Fruit fly (Drosophila melanogaster): Measurements from ENCODE around the gene exex.

exex gene

dm6 chr3L:7909695-7910463 is 38.1 kb upstream of the exex start (continued):
- TF ChIP-seq nmo (GFP tag; optimal IDR thresholded peaks at IDR 0.05) (peak; percentile 8), ttk (GFP tag; IDR thresholded peaks at IDR 0.05) (no peak), CG11560 (tag; IDR thresholded peaks at IDR 0.05) (no peak), Hr78 (GFP tag; optimal IDR thresholded peaks at IDR 0.05) (no peak), CG10209 (GFP tag; optimal IDR thresholded peaks at IDR 0.05) (peak; percentile 12), CG11504 (tag; optimal IDR thresholded peaks at IDR 0.05) (peak; percentile 35), wek (GFP tag; optimal IDR thresholded peaks at IDR 0.05) (no peak), CG30020 (tag; optimal IDR thresholded peaks at IDR 0.05) (no peak), gem (tag; optimal IDR thresholded peaks at IDR 0.05) (peak; percentile 61), Doc3 (GFP tag; IDR thresholded peaks at IDR 0.05; ENCODE audit: partially characterized antibody) (no peak), CG15479 (GFP tag; optimal IDR thresholded peaks at IDR 0.05) (peak; percentile 48), CG10543 (GFP tag; optimal IDR thresholded peaks at IDR 0.05) (peak; percentile 10), Dref (GFP tag; IDR thresholded peaks at IDR 0.05) (0 out of 2 replicates have a peak, but pooled peaks have one; percentile 9), CG6683 (GFP tag; optimal IDR thresholded peaks at IDR 0.05) (no peak), tin (GFP tag; optimal IDR thresholded peaks at IDR 0.05) (no peak), sim (GFP tag; IDR thresholded peaks at IDR 0.05) (no peak), CG8089 (GFP tag; optimal IDR thresholded peaks at IDR 0.05) (no peak), z (GFP tag; IDR thresholded peaks at IDR 0.05) (no peak), CoRest (tag; optimal IDR thresholded peaks at IDR 0.05) (peak; percentile 32), Spps (tag; optimal IDR thresholded peaks at IDR 0.05) (no peak), gcm (GFP tag; optimal IDR thresholded peaks at IDR 0.05) (no peak), CG32532 (GFP tag; IDR thresholded peaks at IDR 0.05) (peak; percentile 65), Dip3 (GFP tag; optimal IDR thresholded peaks at IDR 0.05) (no peak), NFAT (GFP tag; IDR thresholded peaks at IDR 0.05) (0 out of 2 replicates have a peak, but pooled peaks have one; percentile 17), eve (GFP tag; optimal IDR thresholded peaks at IDR 0.05) (no peak), CG10979 (tag; optimal IDR thresholded peaks at IDR 0.05) (no peak), Drgx (GFP tag; IDR thresholded peaks at IDR 0.05) (peak; percentile 9; the same call in 1 of the 2 replicates), Hmr (GFP tag; optimal IDR thresholded peaks at IDR 0.05) (peak; percentile 12), Abd-B (GFP tag; optimal IDR thresholded peaks at IDR 0.05) (peak; percentile 6), B-H2 (GFP tag; optimal IDR thresholded peaks at IDR 0.05) (no peak), dati (GFP tag; IDR thresholded peaks at IDR 0.05) (no peak), nerfin-1 (tag; optimal IDR thresholded peaks at IDR 0.05) (no peak), CG34422 (GFP tag; IDR thresholded peaks at IDR 0.05) (0 out of 3 replicates have a peak, but pooled peaks have one; percentile 15), Ptx1 (GFP tag; IDR thresholded peaks at IDR 0.05) (peak; percentile 48), shn (GFP tag; optimal IDR thresholded peaks at IDR 0.05) (no peak), row (GFP tag; IDR thresholded peaks at IDR 0.05) (peak; percentile 52), lmd (GFP tag; IDR thresholded peaks at IDR 0.05) (peak; percentile 35; the same call in 1 of the 2 replicates), PHDP (tag; optimal IDR thresholded peaks at IDR 0.05) (peak; percentile 14), CG7839 (tag; optimal IDR thresholded peaks at IDR 0.05) (peak; percentile 41), CG1529 (GFP tag; optimal IDR thresholded peaks at IDR 0.05) (no peak), CG12391 (tag; optimal IDR thresholded peaks at IDR 0.05) (peak; percentile 6), CG2678 (tag; optimal IDR thresholded peaks at IDR 0.05) (peak; percentile 60), grau (tag; optimal IDR thresholded peaks at IDR 0.05) (peak; percentile 43), Stat92E (GFP tag; optimal IDR thresholded peaks at IDR 0.05) (no peak), lilli (GFP tag; optimal IDR thresholded peaks at IDR 0.05) (peak; percentile 32), Nf-YC (tag; optimal IDR thresholded peaks at IDR 0.05) (peak; percentile 8), ftz-f1 (GFP tag; optimal IDR thresholded peaks at IDR 0.05) (peak; percentile 46), ab (GFP tag; optimal IDR thresholded peaks at IDR 0.05) (no peak)

All from whole organism, embryonic.